Worm (Caenorhabditis elegans) whole organism, young adult: ENCODE data around the gene C33E10.10.

Experiments
- B0261.1 ChIP-seq: sonication (generic microtip); optimal IDR thresholded peaks from 2 replicates; lab custom pipeline; 2016; ENCODE audit warnings: mild to moderate bottlenecking, missing genetic modification characterization, moderate library complexity, missing compliant biosample characterization
- B0336.3 ChIP-seq: fragments of 200-800 bp; sonication (Bioruptor generic); IDR thresholded peaks from 2 replicates; pipeline ENCODE4 v1.3.6; 2022; ENCODE audit warnings: missing genetic modification characterization, missing compliant biosample characterization
- F10E7.11 ChIP-seq: sonication (generic microtip); optimal IDR thresholded peaks from 2 replicates; lab custom pipeline; 2017; ENCODE audit warnings: mild to moderate bottlenecking, missing genetic modification characterization, moderate library complexity, missing compliant biosample characterization
- F23B12.7 ChIP-seq: sonication (generic microtip); optimal IDR thresholded peaks from 2 replicates; lab custom pipeline; 2017; ENCODE audit warnings: missing genetic modification characterization, mild to moderate bottlenecking, missing compliant biosample characterization, antibody characterized with exemption, moderate library complexity; ENCODE audit not compliant: insufficient read depth
- F37B4.10 ChIP-seq: fragments of 200-800 bp; sonication (Bioruptor generic); IDR thresholded peaks from 2 replicates; pipeline ENCODE4 v1.3.6; 2022; ENCODE audit warnings: missing genetic modification characterization, missing compliant biosample characterization
- F39B2.1 ChIP-seq: fragments of 200-800 bp; sonication (Bioruptor generic); IDR thresholded peaks from 2 replicates; pipeline ENCODE4 v1.3.6; 2022; ENCODE audit warnings: missing genetic modification reagents, missing genetic modification characterization, missing compliant biosample characterization
- F49E8.2 ChIP-seq: sonication (generic microtip); optimal IDR thresholded peaks from 3 replicates; lab custom pipeline; 2017; ENCODE audit warnings: missing genetic modification characterization, mild to moderate bottlenecking, missing compliant biosample characterization, antibody characterized with exemption, moderate library complexity; ENCODE audit not compliant: insufficient read depth
- F57C9.4 ChIP-seq: sonication (generic microtip); optimal IDR thresholded peaks from 2 replicates; lab custom pipeline; 2017; ENCODE audit warnings: mild to moderate bottlenecking, missing genetic modification characterization, missing compliant biosample characterization
- K11D2.4 ChIP-seq: fragments of 200-800 bp; sonication (Bioruptor generic); IDR thresholded peaks from 2 replicates; pipeline ENCODE4 v1.3.6; 2022; ENCODE audit warnings: missing genetic modification reagents, missing genetic modification characterization, missing compliant biosample characterization
- ZK185.1 ChIP-seq: sonication (generic microtip); optimal IDR thresholded peaks from 2 replicates; lab custom pipeline; 2016; ENCODE audit warnings: mild to moderate bottlenecking, missing genetic modification characterization, missing compliant biosample characterization; ENCODE audit not compliant: poor library complexity, severe bottlenecking
- aptf-2 ChIP-seq: fragments of 200-800 bp; sonication (Bioruptor generic); conservative IDR thresholded peaks from 2 replicates; pipeline ENCODE4 v1.3.6; 2022; ENCODE audit warnings: missing genetic modification reagents, missing genetic modification characterization, missing compliant biosample characterization
- cebp-1 ChIP-seq, 2 experiments: fragments of 200-800 bp in 1 of 2; sonication (Bioruptor generic) in 1 of 2; sonication (generic microtip) in 1 of 2; IDR thresholded peaks in 1 of 2; optimal IDR thresholded peaks in 1 of 2; 2 replicates each; pipeline versions ENCODE4 v1.3.6 to Lab custom; 2017 to 2022; ENCODE audit warnings: missing compliant biosample characterization in 2 of 2, missing genetic modification characterization in 2 of 2, mild to moderate bottlenecking in 1 of 2, missing genetic modification reagents in 1 of 2, moderate library complexity in 1 of 2
- ceh-40 ChIP-seq: fragments of 200-800 bp; sonication (Bioruptor generic); IDR thresholded peaks from 2 replicates; pipeline ENCODE4 v1.3.6; 2022; ENCODE audit warnings: missing genetic modification characterization, missing compliant biosample characterization
- ceh-58 ChIP-seq: fragments of 200-800 bp; sonication (Bioruptor generic); IDR thresholded peaks from 2 replicates; pipeline ENCODE4 v1.3.6; 2022; ENCODE audit warnings: missing genetic modification characterization, missing compliant biosample characterization
- ceh-79 ChIP-seq: sonication (generic microtip); optimal IDR thresholded peaks from 2 replicates; lab custom pipeline; 2017; ENCODE audit warnings: mild to moderate bottlenecking, missing genetic modification characterization, missing compliant biosample characterization
- ceh-91 ChIP-seq: fragments of 200-800 bp; sonication (Bioruptor generic); IDR thresholded peaks from 2 replicates; pipeline ENCODE4 v1.3.6; 2022; ENCODE audit warnings: missing genetic modification reagents, missing genetic modification characterization, missing compliant biosample characterization
- die-1 ChIP-seq: sonication (generic microtip); optimal IDR thresholded peaks from 2 replicates; lab custom pipeline; 2016; ENCODE audit warnings: missing genotype, mild to moderate bottlenecking, missing genetic modification characterization, missing compliant biosample characterization
- dpl-1 ChIP-seq: fragments of 150-350 bp; optimal IDR thresholded peaks from 2 replicates; lab custom pipeline; 2014; ENCODE audit warnings: missing biosample characterization, missing genetic modification reagents, missing genetic modification characterization
- egl-44 ChIP-seq: fragments of 200-800 bp; sonication (Bioruptor generic); IDR thresholded peaks from 2 replicates; pipeline ENCODE4 v1.3.6; 2022; ENCODE audit warnings: missing genetic modification reagents, missing genetic modification characterization, missing compliant biosample characterization
- egrh-3 ChIP-seq: fragments of 200-800 bp; sonication (Bioruptor generic); IDR thresholded peaks from 2 replicates; pipeline ENCODE4 v1.3.6; 2022; ENCODE audit warnings: missing genetic modification reagents, missing genetic modification characterization, missing compliant biosample characterization
- gei-17 ChIP-seq: fragments of 200-800 bp; sonication (Bioruptor generic); optimal IDR thresholded peaks from 2 replicates; lab custom pipeline; 2018; ENCODE audit warnings: mild to moderate bottlenecking, missing genetic modification characterization, missing compliant biosample characterization
- lag-1 ChIP-seq: fragments of 200-800 bp; sonication (Bioruptor generic); IDR thresholded peaks from 2 replicates; pipeline ENCODE4 v1.3.6; 2022; ENCODE audit warnings: missing genetic modification reagents, missing genetic modification characterization, missing compliant biosample characterization
- lin-54 ChIP-seq: fragments of 200-800 bp; sonication (Bioruptor generic); optimal IDR thresholded peaks from 2 replicates; lab custom pipeline; 2018; ENCODE audit warnings: mild to moderate bottlenecking, missing genetic modification characterization, missing compliant biosample characterization
- madf-10 ChIP-seq: sonication (generic microtip); optimal IDR thresholded peaks from 2 replicates; lab custom pipeline; 2016; ENCODE audit warnings: mild to moderate bottlenecking, missing genetic modification characterization, missing compliant biosample characterization
- nhr-120 ChIP-seq: fragments of 200-800 bp; sonication (Bioruptor generic); IDR thresholded peaks from 2 replicates; pipeline ENCODE4 v1.3.6; 2022; ENCODE audit warnings: missing genetic modification characterization, missing compliant biosample characterization
- nhr-80 ChIP-seq: sonication (generic microtip); optimal IDR thresholded peaks from 2 replicates; lab custom pipeline; 2016; ENCODE audit warnings: missing genetic modification characterization, missing compliant biosample characterization
- pha-4 ChIP-seq: fragments of 150-350 bp; sonication (generic microtip); optimal IDR thresholded peaks from 2 replicates; lab custom pipeline; 2014; ENCODE audit warnings: missing biosample characterization, missing genetic modification reagents, missing genetic modification characterization
- rcor-1 ChIP-seq: fragments of 200-800 bp; sonication (Bioruptor generic); IDR thresholded peaks from 2 replicates; pipeline ENCODE4 v1.3.6; 2022; ENCODE audit warnings: missing genetic modification reagents, missing genetic modification characterization, missing compliant biosample characterization
- repo-1 ChIP-seq: sonication (generic microtip); optimal IDR thresholded peaks from 2 replicates; lab custom pipeline; 2017; ENCODE audit warnings: mild to moderate bottlenecking, missing genetic modification characterization, missing compliant biosample characterization
- sdz-38 ChIP-seq: sonication (generic microtip); optimal IDR thresholded peaks from 2 replicates; lab custom pipeline; 2016; ENCODE audit warnings: missing genotype, missing genetic modification characterization, missing compliant biosample characterization
- snpc-1.1 ChIP-seq: sonication (generic microtip); optimal IDR thresholded peaks from 2 replicates; lab custom pipeline; 2017; ENCODE audit warnings: missing genetic modification characterization, mild to moderate bottlenecking, missing compliant biosample characterization, antibody characterized with exemption, moderate library complexity, missing genotype, missing genetic modification reagents; ENCODE audit not compliant: insufficient read depth
- sptf-2 ChIP-seq: fragments of 200-800 bp; sonication (Bioruptor generic); optimal IDR thresholded peaks from 2 replicates; lab custom pipeline; 2018; ENCODE audit warnings: mild to moderate bottlenecking, missing genetic modification characterization, missing compliant biosample characterization
- xnd-1 ChIP-seq: sonication (generic microtip); optimal IDR thresholded peaks from 2 replicates; lab custom pipeline; 2016; ENCODE audit warnings: missing genotype, missing genetic modification reagents, missing genetic modification characterization, missing compliant biosample characterization
- ztf-18 ChIP-seq: sonication (generic microtip); optimal IDR thresholded peaks from 2 replicates; lab custom pipeline; 2016; ENCODE audit warnings: missing genotype, mild to moderate bottlenecking, missing genetic modification characterization, missing compliant biosample characterization
- ztf-22 ChIP-seq: fragments of 200-800 bp; sonication (Bioruptor generic); optimal IDR thresholded peaks from 2 replicates; lab custom pipeline; 2018; ENCODE audit warnings: mild to moderate bottlenecking, missing genetic modification characterization, moderate library complexity, missing compliant biosample characterization

C33E10.10 gene

DNA sequence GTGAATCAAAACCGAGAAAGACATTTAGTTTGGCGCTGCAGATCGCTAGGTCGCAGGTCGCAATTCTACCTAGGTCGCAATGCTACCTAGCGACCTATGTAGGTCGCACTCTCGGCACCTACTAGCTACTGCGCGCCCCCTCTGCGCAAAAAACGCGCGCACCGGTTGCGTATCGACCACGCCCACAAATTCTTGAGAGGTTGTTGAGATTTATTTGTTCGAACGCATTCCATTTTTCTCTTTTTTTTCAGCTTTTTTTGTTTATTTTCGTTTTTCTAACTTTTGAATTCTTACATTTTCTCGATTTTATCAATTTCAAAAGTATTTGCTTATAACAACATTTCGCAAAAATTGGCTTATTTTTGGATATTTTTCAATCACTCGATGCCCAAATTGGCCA lies at the start of gene C33E10.10:
C33E10.10 (minus strand) TSS at position 101 of the 400 bp plus-strand sequence.
- TF ChIP-seq sdz-38 (tag; lab: Kevin White, UChicago) (no peak), F39B2.1 (GFP tag; lab: Robert Waterston, UW) (no peak), ceh-91 (GFP tag; lab: Robert Waterston, UW) (no peak), F10E7.11 (no peak), F23B12.7 (tag; lab: Kevin White, UChicago) (no peak), ceh-58 (no peak), ztf-22 (GFP tag; lab: Kevin White, UChicago) (no peak), B0261.1 (tag; lab: Kevin White, UChicago) (no peak), ZK185.1 (tag; lab: Kevin White, UChicago) (no peak), egl-44 (no peak)

DNA sequence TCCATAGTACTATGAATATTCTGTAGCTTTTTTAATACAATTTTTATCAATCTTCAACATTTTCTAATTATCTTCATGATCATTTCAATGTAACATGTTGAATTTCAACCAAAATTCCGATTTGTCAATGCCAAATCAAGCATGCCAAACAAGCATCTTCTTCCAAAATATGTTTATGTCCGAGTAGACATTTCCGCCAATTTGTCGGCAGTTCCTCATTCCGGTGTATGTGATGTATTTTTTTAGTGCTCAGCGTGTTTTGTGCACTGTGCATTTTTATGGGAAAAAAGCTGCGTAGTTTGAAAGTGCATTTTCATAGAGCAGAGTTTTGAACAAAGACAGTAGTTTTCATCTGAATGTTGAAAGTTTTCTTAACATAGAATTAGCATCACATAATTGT lies 47.6 kb upstream of the C33E10.10 start:
- no peak for TF ChIP-seq nhr-120 (GFP tag; lab: Robert Waterston, UW)
- TF ChIP-seq lin-54 = no peak
- TF ChIP-seq ztf-18 = no peak
- no peak for TF ChIP-seq sptf-2 (GFP tag; lab: Kevin White, UChicago)
- no peak for TF ChIP-seq gei-17 (GFP tag; lab: Kevin White, UChicago)

DNA sequence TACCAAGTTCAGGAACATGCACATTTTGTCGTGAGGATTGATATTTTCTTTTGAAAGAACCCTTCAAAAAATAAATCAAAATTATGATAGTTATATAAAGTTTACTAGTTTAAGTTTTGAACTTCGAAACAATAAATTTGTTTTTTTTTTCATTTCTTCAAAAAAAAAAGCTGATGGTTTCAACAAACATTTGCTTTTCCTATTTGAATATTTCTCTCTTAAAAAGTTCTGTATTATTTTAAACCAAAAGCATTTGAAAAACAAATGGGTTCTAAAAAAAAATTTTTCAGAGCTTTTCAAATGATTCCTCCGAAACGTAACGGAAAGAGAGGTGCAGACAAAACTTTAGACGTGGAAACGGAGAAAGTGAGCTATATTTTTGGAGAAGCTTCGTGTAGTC lies 38.7 kb upstream of the C33E10.10 start, which contains the start of gene C53C11.1:
C53C11.1 (plus strand) TSS at position 301 of the 400 bp plus-strand sequence.
- TF ChIP-seq pha-4 (no peak), aptf-2 (GFP tag; lab: Robert Waterston, UW) (no peak), lag-1 (GFP tag; lab: Robert Waterston, UW) (no peak), ztf-22 (GFP tag; lab: Kevin White, UChicago) (no peak), die-1 (tag; lab: Kevin White, UChicago) (no peak), ZK185.1 (tag; lab: Kevin White, UChicago) (no peak)

DNA sequence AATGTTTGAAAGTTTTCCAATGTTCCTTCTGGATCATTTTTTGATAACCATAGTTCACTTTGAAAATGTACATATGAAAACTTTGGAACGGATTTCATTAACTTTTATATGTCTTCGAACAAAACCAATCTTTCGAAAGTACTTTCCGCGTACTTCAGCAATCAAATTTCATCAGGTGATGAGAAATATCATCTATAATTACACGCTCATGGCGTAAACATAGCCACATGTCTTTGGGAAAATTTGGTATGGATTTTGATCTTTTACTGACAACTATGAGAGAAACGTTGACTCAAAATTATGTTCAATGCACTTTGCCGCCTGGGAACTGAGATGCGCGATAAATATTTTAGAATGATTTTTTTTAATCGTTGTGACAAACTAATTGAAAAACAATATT lies 37.1 kb upstream of the C33E10.10 start:
- TF ChIP-seq F37B4.10 (GFP tag; lab: Robert Waterston, UW) (no peak), ceh-79 (no peak), snpc-1.1 (tag; lab: Kevin White, UChicago) (no peak), ceh-40 (GFP tag; lab: Robert Waterston, UW) (no peak), B0336.3 (GFP tag; lab: Robert Waterston, UW) (no peak), sdz-38 (tag; lab: Kevin White, UChicago) (no peak), F10E7.11 (no peak), cebp-1 (GFP tag; IDR thresholded peaks at IDR 0.05; lab: Robert Waterston, UW) (no peak), cebp-1 (tag; optimal IDR thresholded peaks at IDR 0.05; lab: Kevin White, UChicago) (no peak), madf-10 (tag; lab: Kevin White, UChicago) (no peak), K11D2.4 (GFP tag; lab: Robert Waterston, UW) (no peak), F57C9.4 (no peak), rcor-1 (GFP tag; lab: Robert Waterston, UW) (no peak), lag-1 (GFP tag; lab: Robert Waterston, UW) (no peak), sptf-2 (GFP tag; lab: Kevin White, UChicago) (no peak), dpl-1 (GFP tag; lab: Kevin White, UChicago) (no peak), ceh-91 (GFP tag; lab: Robert Waterston, UW) (no peak), repo-1 (tag; lab: Kevin White, UChicago) (no peak), ceh-58 (no peak)
- TF ChIP-seq, all 124 proteins: peak for 0

DNA sequence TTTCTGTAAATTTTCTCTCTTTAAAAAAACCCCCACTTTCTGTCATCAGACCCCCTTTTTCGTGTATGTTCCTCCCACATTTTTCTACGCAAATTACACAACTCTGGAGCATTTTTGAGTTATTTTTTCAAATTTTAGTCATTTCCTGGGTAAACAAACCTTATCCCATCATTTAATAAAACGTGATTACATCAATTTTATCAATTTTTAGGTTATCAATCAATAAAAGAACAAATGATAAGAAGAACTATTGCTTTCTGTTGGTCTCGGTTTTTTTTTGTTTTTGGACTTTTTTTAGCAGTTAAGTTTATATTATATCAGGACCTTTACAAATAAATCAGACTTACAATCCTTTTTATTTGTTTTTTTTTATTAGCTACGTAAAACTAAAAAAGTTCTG lies 34.6 kb upstream of the C33E10.10 start, which contains the start of gene C53C11.2:
C53C11.2 (plus strand) TSS at position 284 of the 400 bp plus-strand sequence.
- no peak for TF ChIP-seq F57C9.4
- no peak for TF ChIP-seq snpc-1.1 (tag; lab: Kevin White, UChicago)
- TF ChIP-seq F49E8.2 (tag; lab: Kevin White, UChicago) = no peak
- TF ChIP-seq egrh-3 (GFP tag; lab: Robert Waterston, UW) = no peak
- TF ChIP-seq nhr-80 = peak; percentile 9
- no peak for TF ChIP-seq B0261.1 (tag; lab: Kevin White, UChicago)
- no peak for TF ChIP-seq xnd-1
- TF ChIP-seq, all 124 proteins: peak for 1
